Fruit fly (Drosophila melanogaster) whole organism, embryonic: Measurements from ENCODE around the gene CG15213.

Source experiments
- ATbp ChIP-seq: fragments of 200-800 bp; sonication (Bioruptor generic); optimal IDR thresholded peaks from 2 replicates; lab custom pipeline; 2017; ENCODE audit warnings: missing biosample characterization, mild to moderate bottlenecking, missing genetic modification characterization, missing genetic modification reagents
- CG10321 ChIP-seq: fragments of 200-800 bp; sonication (Bioruptor generic); IDR thresholded peaks from 2 replicates; pipeline ENCODE4 v1.3.6; 2022; ENCODE audit warnings: missing biosample characterization, missing genetic modification characterization
- CG10366 ChIP-seq: fragments of 200-800 bp; sonication (Bioruptor generic); IDR thresholded peaks from 2 replicates; pipeline ENCODE4 v1.3.6; 2022; ENCODE audit warnings: missing biosample characterization, missing genetic modification characterization
- CG10565 ChIP-seq: fragments of 200-800 bp; sonication (Bioruptor generic); optimal IDR thresholded peaks from 3 replicates; lab custom pipeline; 2016; ENCODE audit warnings: missing biosample characterization, mild to moderate bottlenecking, missing genetic modification characterization
- CG12071 ChIP-seq: fragments of 200-800 bp; sonication (Bioruptor generic); optimal IDR thresholded peaks from 3 replicates; lab custom pipeline; 2018; ENCODE audit warnings: missing biosample characterization, mild to moderate bottlenecking, missing genetic modification characterization
- CG14441 ChIP-seq: fragments of 200-800 bp; sonication (Bioruptor generic); IDR thresholded peaks from 2 replicates; pipeline ENCODE4 v1.3.6; 2022; ENCODE audit warnings: missing biosample characterization, missing genetic modification characterization
- CG18599 ChIP-seq: fragments of 200-800 bp; sonication (Bioruptor generic); optimal IDR thresholded peaks from 3 replicates; lab custom pipeline; 2017; ENCODE audit warnings: missing biosample characterization, missing genetic modification characterization, mild to moderate bottlenecking, moderate library complexity, missing genetic modification reagents
- CG18764 ChIP-seq: fragments of 200-800 bp; sonication (Bioruptor generic); optimal IDR thresholded peaks from 3 replicates; lab custom pipeline; 2016; ENCODE audit warnings: missing biosample characterization, missing genetic modification characterization
- CG2116 ChIP-seq: fragments of 200-800 bp; sonication (Bioruptor generic); optimal IDR thresholded peaks from 3 replicates; lab custom pipeline; 2018; ENCODE audit warnings: missing biosample characterization, mild to moderate bottlenecking, missing genetic modification characterization
- CG2129 ChIP-seq: fragments of 200-800 bp; sonication (Bioruptor generic); IDR thresholded peaks from 2 replicates; pipeline ENCODE4 v1.3.6; 2022; ENCODE audit warnings: missing biosample characterization, missing genetic modification characterization; ENCODE audit not compliant: partially characterized antibody
- CG32532 ChIP-seq: fragments of 200-800 bp; sonication (Bioruptor generic); IDR thresholded peaks from 2 replicates; pipeline ENCODE4 v1.3.6; 2022; ENCODE audit warnings: missing biosample characterization, missing genetic modification characterization
- CG3726 ChIP-seq: fragments of 200-800 bp; sonication (Bioruptor generic); IDR thresholded peaks from 3 replicates; pipeline ENCODE4, ENCODE4 v1.3.6; 2022; ENCODE audit warnings: missing biosample characterization, missing genetic modification characterization
- CG7372 ChIP-seq: fragments of 200-800 bp; sonication (Bioruptor generic); IDR thresholded peaks from 2 replicates; pipeline ENCODE4 v1.3.6; 2022; ENCODE audit warnings: missing biosample characterization, missing genetic modification characterization
- CG7987 ChIP-seq: fragments of 200-800 bp; sonication (Bioruptor generic); optimal IDR thresholded peaks from 2 replicates; lab custom pipeline; 2018; ENCODE audit warnings: missing biosample characterization, mild to moderate bottlenecking, missing genetic modification characterization, moderate library complexity
- CoRest ChIP-seq: fragments of 200-800 bp; sonication (Bioruptor generic); optimal IDR thresholded peaks from 3 replicates; lab custom pipeline; 2018; ENCODE audit warnings: missing biosample characterization, mild to moderate bottlenecking, missing genetic modification characterization, moderate library complexity
- Dad ChIP-seq: fragments of 200-800 bp; sonication (Bioruptor generic); optimal IDR thresholded peaks from 3 replicates; lab custom pipeline; 2016; ENCODE audit warnings: missing biosample characterization, missing genetic modification characterization
- Dek ChIP-seq: fragments of 200-800 bp; sonication (Bioruptor generic); optimal IDR thresholded peaks from 3 replicates; lab custom pipeline; 2019; ENCODE audit warnings: missing biosample characterization, mild to moderate bottlenecking, missing genetic modification characterization, moderate library complexity
- Ets65A ChIP-seq: fragments of 200-800 bp; sonication (Bioruptor generic); peaks from one replicate; lab custom pipeline; 2016; ENCODE audit warnings: missing biosample characterization, missing genetic modification characterization
- GATAe ChIP-seq: fragments of 200-800 bp; sonication (Bioruptor generic); conservative IDR thresholded peaks from 2 replicates; pipeline ENCODE4 v1.3.6; 2022; ENCODE audit warnings: missing biosample characterization, missing genetic modification characterization
- HLH3B ChIP-seq: fragments of 200-800 bp; sonication (Bioruptor generic); IDR thresholded peaks from 2 replicates; pipeline ENCODE4 v1.3.6; 2022; ENCODE audit warnings: missing biosample characterization, missing genetic modification characterization
- HLH4C ChIP-seq: fragments of 200-800 bp; sonication (Bioruptor generic); IDR thresholded peaks from 3 replicates; pipeline ENCODE4 v1.3.6; 2022; ENCODE audit warnings: missing biosample characterization, missing genetic modification characterization; ENCODE audit not compliant: partially characterized antibody
- HLH54F ChIP-seq: fragments of 200-800 bp; sonication (Bioruptor generic); optimal IDR thresholded peaks from 3 replicates; lab custom pipeline; 2016; ENCODE audit warnings: missing biosample characterization, missing genetic modification characterization
- Lpt ChIP-seq: fragments of >200 bp; optimal IDR thresholded peaks from 2 replicates; lab custom pipeline; 2018; ENCODE audit warnings: missing biosample characterization, missing genetic modification characterization
- Med ChIP-seq: fragments of 200-800 bp; sonication (Bioruptor generic); peaks from one replicate; lab custom pipeline; 2016; ENCODE audit warnings: missing biosample characterization, missing genetic modification characterization, mild to moderate bottlenecking, inconsistent platforms, moderate library complexity
- Meics ChIP-seq: fragments of 200-800 bp; sonication (Bioruptor generic); optimal IDR thresholded peaks from 2 replicates; lab custom pipeline; 2017; ENCODE audit warnings: missing biosample characterization, mild to moderate bottlenecking, missing genetic modification characterization
- Mrtf ChIP-seq: fragments of 200-800 bp; sonication (Bioruptor generic); IDR thresholded peaks from 3 replicates; pipeline ENCODE4 v1.3.6; 2022; ENCODE audit warnings: missing biosample characterization, missing genetic modification characterization
- NfI ChIP-seq: fragments of 200-800 bp; sonication (Bioruptor generic); optimal IDR thresholded peaks from 3 replicates; lab custom pipeline; 2018; ENCODE audit warnings: missing biosample characterization, mild to moderate bottlenecking, missing genetic modification characterization, moderate library complexity
- Rfx ChIP-seq: fragments of 200-800 bp; sonication (Bioruptor generic); IDR thresholded peaks from 2 replicates; pipeline ENCODE4 v1.3.6; 2022; ENCODE audit warnings: missing biosample characterization, missing genetic modification characterization
- Sox102F ChIP-seq: fragments of 200-800 bp; sonication (Bioruptor generic); optimal IDR thresholded peaks from 2 replicates; lab custom pipeline; 2018; ENCODE audit warnings: missing biosample characterization, mild to moderate bottlenecking, missing genetic modification characterization, moderate library complexity
- bbx ChIP-seq: fragments of 200-800 bp; sonication (Bioruptor generic); IDR thresholded peaks from 2 replicates; pipeline ENCODE4 v1.3.6; 2022; ENCODE audit warnings: missing biosample characterization, missing genetic modification characterization; ENCODE audit not compliant: partially characterized antibody
- bcd ChIP-seq: fragments of 200-800 bp; sonication (Bioruptor generic); optimal IDR thresholded peaks from 2 replicates; lab custom pipeline; 2017; ENCODE audit warnings: missing biosample characterization, mild to moderate bottlenecking, missing genetic modification characterization
- ci ChIP-seq: fragments of 200-800 bp; sonication (Bioruptor generic); IDR thresholded peaks from 3 replicates; pipeline ENCODE4 v1.3.6; 2022; ENCODE audit warnings: missing biosample characterization, missing genetic modification characterization
- crol ChIP-seq: fragments of 200-800 bp; sonication (Bioruptor generic); IDR thresholded peaks from 2 replicates; pipeline ENCODE4 v1.3.6; 2022; ENCODE audit warnings: missing biosample characterization, missing genetic modification characterization
- crp ChIP-seq, 2 experiments: fragments of 200-800 bp; sonication (Bioruptor generic); optimal IDR thresholded peaks; 2 replicates in 1 of 2; 3 replicates in 1 of 2; lab custom pipeline; 2017; ENCODE audit warnings: missing biosample characterization in 2 of 2, missing genetic modification characterization in 2 of 2, mild to moderate bottlenecking in 1 of 2, moderate library complexity in 1 of 2
- cwo ChIP-seq: fragments of 200-800 bp; sonication (Bioruptor generic); optimal IDR thresholded peaks from 3 replicates; lab custom pipeline; 2017; ENCODE audit warnings: missing biosample characterization, missing genetic modification characterization, mild to moderate bottlenecking, moderate library complexity, missing genetic modification reagents
- disco-r ChIP-seq: fragments of 200-800 bp; sonication (Bioruptor generic); optimal IDR thresholded peaks from 2 replicates; lab custom pipeline; 2016; ENCODE audit warnings: missing biosample characterization, missing genetic modification characterization
- fd102C ChIP-seq: fragments of 200-800 bp; sonication (Bioruptor generic); optimal IDR thresholded peaks from 2 replicates; lab custom pipeline; 2018; ENCODE audit warnings: missing biosample characterization, mild to moderate bottlenecking, missing genetic modification characterization, moderate library complexity
- fd64A ChIP-seq: fragments of 200-800 bp; sonication (Bioruptor generic); optimal IDR thresholded peaks from 3 replicates; lab custom pipeline; 2018; ENCODE audit warnings: missing biosample characterization, mild to moderate bottlenecking, missing genetic modification characterization
- fu2 ChIP-seq: fragments of 200-800 bp; sonication (Bioruptor generic); optimal IDR thresholded peaks from 2 replicates; lab custom pipeline; 2016; ENCODE audit warnings: missing biosample characterization, missing genetic modification characterization
- kay ChIP-seq: fragments of 200-800 bp; sonication (Bioruptor generic); optimal IDR thresholded peaks from 2 replicates; lab custom pipeline; 2016; ENCODE audit warnings: missing biosample characterization, missing genetic modification characterization
- lab ChIP-seq: fragments of 200-800 bp; sonication (Bioruptor generic); optimal IDR thresholded peaks from 3 replicates; lab custom pipeline; 2017; ENCODE audit warnings: missing biosample characterization, missing genetic modification characterization, mild to moderate bottlenecking, moderate library complexity, missing genetic modification reagents
- mld ChIP-seq: fragments of 200-800 bp; sonication (Bioruptor generic); IDR thresholded peaks from 3 replicates; pipeline ENCODE4 v1.3.6; 2022; ENCODE audit warnings: missing biosample characterization, missing genetic modification characterization; ENCODE audit not compliant: partially characterized antibody
- otp ChIP-seq: fragments of 200-800 bp; sonication (Bioruptor generic); IDR thresholded peaks from 3 replicates; pipeline ENCODE4, ENCODE4 v1.3.6; 2022; ENCODE audit warnings: missing biosample characterization, missing genetic modification characterization
- sens-2 ChIP-seq: fragments of 200-800 bp; sonication (Bioruptor generic); IDR thresholded peaks from 2 replicates; pipeline ENCODE4 v1.3.6; 2022; ENCODE audit warnings: missing biosample characterization, missing genetic modification characterization
- sqz ChIP-seq: fragments of 200-800 bp; sonication (Bioruptor generic); optimal IDR thresholded peaks from 3 replicates; lab custom pipeline; 2018; ENCODE audit warnings: missing biosample characterization, mild to moderate bottlenecking, missing genetic modification characterization
- sr ChIP-seq: fragments of 200-800 bp; sonication (Bioruptor generic); IDR thresholded peaks from 3 replicates; pipeline ENCODE4 v1.3.6; 2022; ENCODE audit warnings: missing biosample characterization, missing genetic modification characterization
- twi ChIP-seq: fragments of 200-800 bp; optimal IDR thresholded peaks from 2 replicates; lab custom pipeline; 2019; ENCODE audit warnings: missing biosample characterization, mild to moderate bottlenecking, missing genetic modification characterization, moderate library complexity
- unpg ChIP-seq: fragments of 200-800 bp; sonication (Bioruptor generic); optimal IDR thresholded peaks from 3 replicates; lab custom pipeline; 2018; ENCODE audit warnings: missing biosample characterization, mild to moderate bottlenecking, missing genetic modification characterization, moderate library complexity

CG15213 gene

DNA sequence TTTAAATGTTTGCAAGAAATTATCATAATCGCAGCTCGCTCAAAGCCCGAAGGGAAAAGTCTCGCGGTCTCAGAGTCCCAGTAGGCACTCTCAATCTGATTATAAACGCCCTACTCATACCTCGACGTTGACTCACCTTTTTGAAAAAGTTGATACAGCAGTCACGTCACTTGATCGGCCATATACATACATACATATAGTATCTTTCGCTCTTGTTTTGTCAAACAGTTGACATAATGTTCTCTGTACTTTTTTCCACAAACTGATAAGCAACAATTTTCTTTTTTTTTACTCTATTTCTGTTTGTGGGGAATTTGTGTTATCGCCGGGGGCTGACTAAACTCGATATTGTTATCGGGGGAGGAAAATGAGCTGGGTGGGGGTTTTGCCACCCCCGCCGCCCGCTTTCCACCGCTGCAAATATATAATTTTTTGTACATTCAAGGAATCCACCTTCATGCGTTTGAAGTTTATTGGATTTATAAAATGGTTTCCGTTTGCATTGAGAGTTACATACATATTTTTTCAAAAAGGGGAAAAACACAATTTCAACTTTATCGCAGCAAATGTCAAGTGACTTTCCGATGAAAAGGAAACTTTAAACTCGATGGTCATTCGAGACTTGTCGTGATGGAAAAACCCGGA, 48.1 kb upstream of the CG15213 start (continued):
- TF ChIP-seq Dad (GFP tag; lab: Kevin White, UChicago): no peak
- TF ChIP-seq CG18764 (GFP tag; lab: Kevin White, UChicago): no peak
- no peak for TF ChIP-seq fd102C
- no peak for TF ChIP-seq sens-2 (GFP tag; lab: Robert Waterston, UW)
- no peak for TF ChIP-seq CG10565 (GFP tag; lab: Kevin White, UChicago)
- TF ChIP-seq lab (GFP tag; lab: Kevin White, UChicago): peak; percentile 16
- peak; percentile 70 for TF ChIP-seq crol (GFP tag; lab: Robert Waterston, UW)
- TF ChIP-seq Rfx: no peak
- no peak for TF ChIP-seq fu2 (GFP tag; lab: Kevin White, UChicago)
- TF ChIP-seq GATAe (GFP tag; lab: Robert Waterston, UW): 0 out of 2 replicates have a peak, but pooled peaks have one; percentile 47
- TF ChIP-seq Meics (GFP tag; lab: Kevin White, UChicago): no peak
- TF ChIP-seq cwo (GFP tag; lab: Kevin White, UChicago): no peak
- no peak for TF ChIP-seq NfI (GFP tag; lab: Kevin White, UChicago)
- TF ChIP-seq fd64A: no peak
- TF ChIP-seq, all 482 proteins: peak for 15

DNA sequence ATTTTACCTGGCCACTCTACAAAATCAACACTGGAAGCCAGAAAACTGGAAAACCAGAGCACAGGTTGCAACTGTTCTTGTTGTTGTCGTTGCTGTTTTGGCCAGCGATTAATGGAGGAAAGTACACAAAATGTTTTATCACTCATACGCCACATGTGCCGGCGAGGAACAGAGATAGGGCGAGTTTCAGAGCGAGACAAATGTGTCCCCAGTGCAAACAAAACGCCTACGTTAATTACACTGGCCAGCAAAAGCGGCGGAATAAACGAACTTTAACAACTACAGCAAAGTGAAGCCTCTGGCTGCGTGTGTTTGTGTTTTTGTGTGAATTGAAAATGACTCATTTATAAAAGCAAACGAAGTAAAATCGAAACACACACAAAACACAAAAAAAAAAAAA, 47.2 kb upstream of the CG15213 start:
- TF ChIP-seq Ets65A (GFP tag; lab: Kevin White, UChicago) (no peak), ci (GFP tag; lab: Robert Waterston, UW) (0 out of 3 replicates have a peak, but pooled peaks have one; percentile 42), CG10321 (peak; percentile 57; the same call in 1 of the 2 replicates), CG10366 (no peak), disco-r (GFP tag; lab: Kevin White, UChicago) (no peak), CG12071 (GFP tag; lab: Kevin White, UChicago) (peak; percentile 8), Sox102F (GFP tag; lab: Kevin White, UChicago) (peak; percentile 14), bcd (GFP tag; lab: Kevin White, UChicago) (no peak), kay (GFP tag; lab: Kevin White, UChicago) (peak; percentile 4), CG3726 (GFP tag; lab: Robert Waterston, UW) (no peak), Rfx (peak; percentile 28; the same call in 1 of the 2 replicates), CoRest (tag; lab: Kevin White, UChicago) (peak; percentile 4), ATbp (GFP tag; lab: Kevin White, UChicago) (peak; percentile 2), Mrtf (GFP tag; lab: Robert Waterston, UW) (0 out of 3 replicates have a peak, but pooled peaks have one; percentile 5), Lpt (GFP tag; lab: Kevin White, UChicago) (no peak), CG7372 (GFP tag; lab: Robert Waterston, UW) (peak; percentile 39), Med (GFP tag; lab: Kevin White, UChicago) (peak; percentile 60), lab (GFP tag; lab: Kevin White, UChicago) (peak; percentile 22), HLH3B (no peak), CG2129 (GFP tag; lab: Robert Waterston, UW) (no peak), HLH4C (GFP tag; lab: Robert Waterston, UW) (no peak), Dek (no peak), mld (GFP tag; lab: Robert Waterston, UW) (no peak), unpg (GFP tag; lab: Kevin White, UChicago) (peak; percentile 8), CG7987 (GFP tag; lab: Kevin White, UChicago) (peak; percentile 35), bbx (GFP tag; lab: Robert Waterston, UW) (0 out of 2 replicates have a peak, but pooled peaks have one; percentile 32), CG18599 (GFP tag; lab: Kevin White, UChicago) (peak; percentile 34), crp (GFP tag; optimal IDR thresholded peaks at IDR 0.05; lab: Kevin White, UChicago) (no peak), CG32532 (GFP tag; lab: Robert Waterston, UW) (0 out of 2 replicates have a peak, but pooled peaks have one; percentile 30), sr (GFP tag; lab: Robert Waterston, UW) (peak; percentile 63; the same call in 2 of the 3 replicates), HLH54F (GFP tag; lab: Kevin White, UChicago) (no peak), CG14441 (GFP tag; lab: Robert Waterston, UW) (peak; percentile 28; the same call in 1 of the 2 replicates), otp (GFP tag; lab: Robert Waterston, UW) (0 out of 3 replicates have a peak, but pooled peaks have one; percentile 24), twi (tag; lab: Kevin White, UChicago) (no peak), CG2116 (GFP tag; lab: Kevin White, UChicago) (no peak), sqz (GFP tag; lab: Kevin White, UChicago) (peak; percentile 31)
